Worm (Caenorhabditis elegans) whole organism, L4 larva: ENCODE data around the gene C31B8.1.

Experiments
- madf-9 ChIP-seq: fragments of 200-800 bp; sonication (Bioruptor generic); conservative IDR thresholded peaks from 2 replicates; pipeline ENCODE4 v1.3.6; 2022; ENCODE audit warnings: missing genetic modification reagents, missing genetic modification characterization, missing compliant biosample characterization
- mep-1 ChIP-seq: fragments of 150-350 bp; sonication (generic microtip); optimal IDR thresholded peaks from 3 replicates; lab custom pipeline; 2014; ENCODE audit warnings: missing biosample characterization, missing genetic modification characterization
- skn-1 ChIP-seq: fragments of 150-350 bp; optimal IDR thresholded peaks from 2 replicates; lab custom pipeline; 2014; ENCODE audit warnings: missing biosample characterization, missing genetic modification characterization
- vab-7 ChIP-seq: fragments of 200-800 bp; sonication (Bioruptor generic); IDR thresholded peaks from 2 replicates; pipeline ENCODE4 v1.3.6; 2022; ENCODE audit warnings: missing genetic modification reagents, missing genetic modification characterization, missing compliant biosample characterization

- TF ChIP-seq skn-1 (tag; lab: Kevin White, UChicago) (no peak), vab-7 (no peak), mep-1 (tag; lab: Kevin White, UChicago) (no peak), madf-9 (GFP tag; lab: Robert Waterston, UW) (no peak)
Measured at ce11 chrV:2881565-2881964, 49.8 kb upstream of the C31B8.1 start.
